Fruit fly (Drosophila melanogaster) whole organism, embryonic: Measurements from ENCODE around the gene CG9503.

ENCODE experiments used
- CG10321 ChIP-seq: fragments of 200-800 bp; sonication (Bioruptor generic); IDR thresholded peaks from 2 replicates; pipeline ENCODE4 v1.3.6; 2022; ENCODE audit warnings: missing biosample characterization, missing genetic modification characterization
- CG10462 ChIP-seq: fragments of 200-800 bp; sonication (Bioruptor generic); optimal IDR thresholded peaks from 2 replicates; lab custom pipeline; 2016; ENCODE audit warnings: missing biosample characterization, missing genetic modification characterization
- CG10543 ChIP-seq: fragments of 200-800 bp; sonication (Bioruptor generic); optimal IDR thresholded peaks from 3 replicates; lab custom pipeline; 2017; ENCODE audit warnings: missing biosample characterization, mild to moderate bottlenecking, missing genetic modification characterization, moderate library complexity
- CG10654 ChIP-seq: fragments of 200-800 bp; sonication (Bioruptor generic); optimal IDR thresholded peaks from 2 replicates; lab custom pipeline; 2016; ENCODE audit warnings: missing biosample characterization, missing genetic modification characterization
- CG12299 ChIP-seq: fragments of 200-800 bp; sonication (Bioruptor generic); optimal IDR thresholded peaks from 2 replicates; lab custom pipeline; 2018; ENCODE audit warnings: missing biosample characterization, mild to moderate bottlenecking, missing genetic modification characterization
- CG13624 ChIP-seq: fragments of 200-800 bp; sonication (Bioruptor generic); optimal IDR thresholded peaks from 2 replicates; lab custom pipeline; 2016; ENCODE audit warnings: missing biosample characterization, missing genetic modification characterization
- CG14710 ChIP-seq: fragments of 200-800 bp; sonication (Bioruptor generic); optimal IDR thresholded peaks from 3 replicates; lab custom pipeline; 2019; ENCODE audit warnings: missing biosample characterization, mild to moderate bottlenecking, missing genetic modification characterization, moderate library complexity
- CG2116 ChIP-seq: fragments of 200-800 bp; sonication (Bioruptor generic); optimal IDR thresholded peaks from 3 replicates; lab custom pipeline; 2018; ENCODE audit warnings: missing biosample characterization, mild to moderate bottlenecking, missing genetic modification characterization
- CG2129 ChIP-seq: fragments of 200-800 bp; sonication (Bioruptor generic); IDR thresholded peaks from 2 replicates; pipeline ENCODE4 v1.3.6; 2022; ENCODE audit warnings: missing biosample characterization, missing genetic modification characterization; ENCODE audit not compliant: partially characterized antibody
- CG2889 ChIP-seq: fragments of 200-800 bp; sonication (Bioruptor generic); IDR thresholded peaks from 3 replicates; pipeline ENCODE4 v1.3.6; 2022; ENCODE audit warnings: missing biosample characterization, missing genetic modification characterization
- CG33213 ChIP-seq: fragments of 200-800 bp; sonication (Bioruptor generic); optimal IDR thresholded peaks from 3 replicates; lab custom pipeline; 2016; ENCODE audit warnings: missing biosample characterization, missing genetic modification characterization
- CG34422 ChIP-seq: fragments of 200-800 bp; sonication (Bioruptor generic); IDR thresholded peaks from 3 replicates; pipeline ENCODE4 v1.3.6; 2022; ENCODE audit warnings: missing biosample characterization, missing genetic modification characterization
- CG3726 ChIP-seq: fragments of 200-800 bp; sonication (Bioruptor generic); IDR thresholded peaks from 3 replicates; pipeline ENCODE4, ENCODE4 v1.3.6; 2022; ENCODE audit warnings: missing biosample characterization, missing genetic modification characterization
- CG3995 ChIP-seq: fragments of 200-800 bp; sonication (Bioruptor generic); optimal IDR thresholded peaks from 3 replicates; lab custom pipeline; 2016; ENCODE audit warnings: missing biosample characterization, missing genetic modification characterization
- CG4820 ChIP-seq: fragments of 200-800 bp; sonication (Bioruptor generic); optimal IDR thresholded peaks from 3 replicates; lab custom pipeline; 2016; ENCODE audit warnings: missing biosample characterization, missing genetic modification characterization
- CG6765 ChIP-seq: fragments of 200-800 bp; sonication (Bioruptor generic); optimal IDR thresholded peaks from 3 replicates; lab custom pipeline; 2017; ENCODE audit warnings: missing biosample characterization, mild to moderate bottlenecking, missing genetic modification characterization
- CG9215 ChIP-seq: fragments of 200-800 bp; sonication (Bioruptor generic); IDR thresholded peaks from 2 replicates; pipeline ENCODE4 v1.3.6; 2022; ENCODE audit warnings: missing biosample characterization, missing genetic modification characterization
- Camta ChIP-seq: fragments of 200-800 bp; sonication (Bioruptor generic); optimal IDR thresholded peaks from 2 replicates; lab custom pipeline; 2016; ENCODE audit warnings: missing biosample characterization, missing genetic modification characterization
- D19A ChIP-seq: fragments of 200-800 bp; optimal IDR thresholded peaks from 3 replicates; lab custom pipeline; 2019; ENCODE audit warnings: missing biosample characterization, mild to moderate bottlenecking, missing genetic modification characterization, moderate library complexity
- D19B ChIP-seq: fragments of 200-800 bp; sonication (Bioruptor generic); optimal IDR thresholded peaks from 2 replicates; lab custom pipeline; 2017; ENCODE audit warnings: missing biosample characterization, mild to moderate bottlenecking, missing genetic modification characterization
- Dip2 ChIP-seq: fragments of 200-800 bp; sonication (Bioruptor generic); IDR thresholded peaks from 2 replicates; pipeline ENCODE4 v1.3.6; 2022; ENCODE audit warnings: missing biosample characterization, missing genetic modification characterization
- Doc3 ChIP-seq: fragments of 200-800 bp; sonication (Bioruptor generic); IDR thresholded peaks from 3 replicates; pipeline ENCODE4 v1.3.6; 2022; ENCODE audit warnings: missing biosample characterization, missing genetic modification characterization; ENCODE audit not compliant: partially characterized antibody
- Fer1 ChIP-seq: fragments of 200-800 bp; sonication (Bioruptor generic); optimal IDR thresholded peaks from 2 replicates; lab custom pipeline; 2017; ENCODE audit warnings: missing biosample characterization, mild to moderate bottlenecking, missing genetic modification characterization
- Max ChIP-seq: fragments of 200-800 bp; sonication (Bioruptor generic); optimal IDR thresholded peaks from 2 replicates; lab custom pipeline; 2016; ENCODE audit warnings: missing biosample characterization, mild to moderate bottlenecking, missing genetic modification characterization
- NK7.1 ChIP-seq: fragments of 200-800 bp; sonication (Bioruptor generic); optimal IDR thresholded peaks from 3 replicates; lab custom pipeline; 2016; ENCODE audit warnings: missing biosample characterization, missing genetic modification characterization
- NfI ChIP-seq: fragments of 200-800 bp; sonication (Bioruptor generic); optimal IDR thresholded peaks from 3 replicates; lab custom pipeline; 2018; ENCODE audit warnings: missing biosample characterization, mild to moderate bottlenecking, missing genetic modification characterization, moderate library complexity
- Ravus ChIP-seq: fragments of 200-800 bp; sonication (Bioruptor generic); IDR thresholded peaks from 2 replicates; pipeline ENCODE4 v1.3.6; 2022; ENCODE audit warnings: missing biosample characterization, missing genetic modification characterization
- Side ChIP-seq: fragments of 200-800 bp; sonication (Bioruptor generic); optimal IDR thresholded peaks from 2 replicates; lab custom pipeline; 2016; ENCODE audit warnings: missing biosample characterization, missing genetic modification characterization
- aop ChIP-seq: fragments of 200-800 bp; sonication (Bioruptor generic); IDR thresholded peaks from 2 replicates; pipeline ENCODE4 v1.3.6; 2022; ENCODE audit warnings: missing biosample characterization, missing genetic modification characterization
- bbx ChIP-seq: fragments of 200-800 bp; sonication (Bioruptor generic); IDR thresholded peaks from 2 replicates; pipeline ENCODE4 v1.3.6; 2022; ENCODE audit warnings: missing biosample characterization, missing genetic modification characterization; ENCODE audit not compliant: partially characterized antibody
- caup ChIP-seq: fragments of 200-800 bp; sonication (Bioruptor generic); optimal IDR thresholded peaks from 3 replicates; lab custom pipeline; 2017; ENCODE audit warnings: missing biosample characterization, mild to moderate bottlenecking, missing genetic modification characterization, moderate library complexity; ENCODE audit not compliant: severe bottlenecking
- ci ChIP-seq: fragments of 200-800 bp; sonication (Bioruptor generic); IDR thresholded peaks from 3 replicates; pipeline ENCODE4 v1.3.6; 2022; ENCODE audit warnings: missing biosample characterization, missing genetic modification characterization
- corto ChIP-seq: fragments of 200-800 bp; sonication (Bioruptor generic); optimal IDR thresholded peaks from 2 replicates; lab custom pipeline; 2016; ENCODE audit warnings: missing biosample characterization, mild to moderate bottlenecking, missing genetic modification characterization, moderate library complexity
- crp ChIP-seq, 2 experiments: fragments of 200-800 bp; sonication (Bioruptor generic); optimal IDR thresholded peaks; 2 replicates in 1 of 2; 3 replicates in 1 of 2; lab custom pipeline; 2017; ENCODE audit warnings: missing biosample characterization in 2 of 2, missing genetic modification characterization in 2 of 2, mild to moderate bottlenecking in 1 of 2, moderate library complexity in 1 of 2
- eyg ChIP-seq: fragments of 200-800 bp; sonication (Bioruptor generic); optimal IDR thresholded peaks from 3 replicates; lab custom pipeline; 2016; ENCODE audit warnings: missing biosample characterization, missing genetic modification characterization
- ftz-f1 ChIP-seq: fragments of 200-800 bp; sonication (Bioruptor generic); optimal IDR thresholded peaks from 2 replicates; lab custom pipeline; 2016; ENCODE audit warnings: missing biosample characterization, missing genetic modification characterization
- gcm2 ChIP-seq: fragments of 200-800 bp; sonication (Bioruptor generic); optimal IDR thresholded peaks from 2 replicates; lab custom pipeline; 2016; ENCODE audit warnings: missing biosample characterization, missing genetic modification characterization
- gem ChIP-seq: fragments of 200-800 bp; sonication (Bioruptor generic); optimal IDR thresholded peaks from 2 replicates; lab custom pipeline; 2019; ENCODE audit warnings: missing biosample characterization, mild to moderate bottlenecking, missing genetic modification characterization, moderate library complexity
- gsb-n ChIP-seq: fragments of 200-800 bp; sonication (Bioruptor generic); optimal IDR thresholded peaks from 3 replicates; lab custom pipeline; 2018; ENCODE audit warnings: missing biosample characterization, mild to moderate bottlenecking, missing genetic modification characterization
- h ChIP-seq: fragments of >200 bp; optimal IDR thresholded peaks from 2 replicates; lab custom pipeline; 2017
- hkb ChIP-seq, 2 experiments: fragments of 200-800 bp in 1 of 2; fragments of >200 bp in 1 of 2; sonication (Bioruptor generic) in 1 of 2; IDR thresholded peaks in 1 of 2; optimal IDR thresholded peaks in 1 of 2; 2 replicates each; pipeline versions ENCODE4 v1.3.6 to Lab custom; 2017 to 2022; ENCODE audit warnings: missing biosample characterization in 1 of 2, missing genetic modification characterization in 1 of 2
- lbe ChIP-seq: fragments of 200-800 bp; sonication (Bioruptor generic); optimal IDR thresholded peaks from 2 replicates; lab custom pipeline; 2016; ENCODE audit warnings: missing biosample characterization, mild to moderate bottlenecking, missing genetic modification characterization
- lmd ChIP-seq: fragments of 200-800 bp; sonication (Bioruptor generic); IDR thresholded peaks from 2 replicates; pipeline ENCODE4 v1.3.6; 2022; ENCODE audit warnings: missing biosample characterization, missing genetic modification characterization
- nmo ChIP-seq: fragments of 200-800 bp; sonication (Bioruptor generic); optimal IDR thresholded peaks from 2 replicates; lab custom pipeline; 2018; ENCODE audit warnings: missing biosample characterization, mild to moderate bottlenecking, missing genetic modification characterization, moderate library complexity
- rib ChIP-seq: fragments of 200-800 bp; sonication (Bioruptor generic); IDR thresholded peaks from 2 replicates; pipeline ENCODE4 v1.3.6; 2022; ENCODE audit warnings: missing biosample characterization, missing genetic modification characterization
- so ChIP-seq: fragments of 200-800 bp; sonication (Bioruptor generic); IDR thresholded peaks from 3 replicates; pipeline ENCODE4 v1.3.6; 2022; ENCODE audit warnings: missing biosample characterization, missing genetic modification characterization
- tio ChIP-seq: fragments of 200-800 bp; sonication (Bioruptor generic); optimal IDR thresholded peaks from 2 replicates; lab custom pipeline; 2017; ENCODE audit warnings: missing biosample characterization, missing genetic modification characterization, inconsistent platforms
- unc-4 ChIP-seq: fragments of 200-800 bp; sonication (Bioruptor generic); IDR thresholded peaks from 2 replicates; pipeline ENCODE4 v1.3.6; 2022; ENCODE audit warnings: missing biosample characterization, missing genetic modification characterization; ENCODE audit not compliant: partially characterized antibody
- usp ChIP-seq: fragments of >200 bp; optimal IDR thresholded peaks from 2 replicates; lab custom pipeline; 2017; ENCODE audit warnings: missing biosample characterization, missing genetic modification characterization
- zen ChIP-seq: fragments of 200-800 bp; sonication (Bioruptor generic); optimal IDR thresholded peaks from 3 replicates; lab custom pipeline; 2018; ENCODE audit warnings: missing biosample characterization, mild to moderate bottlenecking, missing genetic modification characterization, moderate library complexity
- zfh1 ChIP-seq: fragments of 200-800 bp; sonication (Bioruptor generic); IDR thresholded peaks from 3 replicates; pipeline ENCODE4 v1.3.6; 2022; ENCODE audit warnings: missing biosample characterization, missing genetic modification characterization

CG9503 gene

DNA sequence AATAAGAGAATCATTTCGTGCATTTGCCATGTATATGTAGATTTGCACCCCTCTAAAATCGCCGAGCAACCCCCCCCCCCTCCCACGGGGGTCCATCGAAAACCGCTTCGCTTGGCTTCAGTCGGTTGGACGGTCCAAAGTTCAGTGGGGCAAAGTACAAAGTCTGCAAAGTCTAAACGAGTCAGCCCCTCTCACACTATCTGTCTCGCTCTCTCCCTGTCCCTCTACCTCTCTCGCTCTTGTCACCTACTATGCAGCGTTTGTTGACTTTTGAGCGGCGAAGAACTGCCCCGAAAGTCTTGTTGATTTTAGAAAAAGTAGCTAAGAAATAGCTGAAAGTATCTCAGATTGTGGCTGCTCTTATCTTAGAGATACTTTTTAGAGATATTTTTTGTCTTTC is 24.1 kb upstream of the CG9503 start (continued):
- TF ChIP-seq CG3995 (no peak), caup (GFP tag; lab: Kevin White, UChicago) (peak; percentile 58), CG13624 (GFP tag; lab: Kevin White, UChicago) (no peak), hkb (optimal IDR thresholded peaks at IDR 0.05; lab: Kevin White, UChicago) (no peak), hkb (GFP tag; IDR thresholded peaks at IDR 0.05; lab: Robert Waterston, UW) (peak; percentile 40; the same call in 1 of the 2 replicates), NfI (peak; percentile 58), lmd (no peak), Doc3 (GFP tag; lab: Robert Waterston, UW) (0 out of 3 replicates have a peak, but pooled peaks have one; percentile 7), Side (GFP tag; lab: Kevin White, UChicago) (peak; percentile 0), aop (GFP tag; lab: Robert Waterston, UW) (no peak), gem (peak; percentile 18), rib (peak; percentile 47; the same call in 1 of the 2 replicates), gsb-n (tag; lab: Kevin White, UChicago) (no peak), Dip2 (GFP tag; lab: Robert Waterston, UW) (no peak), CG10654 (GFP tag; lab: Kevin White, UChicago) (no peak), CG2129 (GFP tag; lab: Robert Waterston, UW) (no peak), ci (GFP tag; lab: Robert Waterston, UW) (peak; percentile 53; the same call in 2 of the 3 replicates), CG34422 (GFP tag; lab: Robert Waterston, UW) (no peak), CG10462 (GFP tag; lab: Kevin White, UChicago) (no peak), CG2116 (GFP tag; lab: Kevin White, UChicago) (no peak), h (lab: Kevin White, UChicago) (no peak), so (GFP tag; lab: Robert Waterston, UW) (peak; percentile 78; the same call in 2 of the 3 replicates), CG33213 (GFP tag; lab: Kevin White, UChicago) (no peak), CG12299 (peak; percentile 23), Max (GFP tag; lab: Kevin White, UChicago) (no peak), CG14710 (peak; percentile 13), CG3726 (GFP tag; lab: Robert Waterston, UW) (peak; percentile 53; the same call in 1 of the 3 replicates), bbx (GFP tag; lab: Robert Waterston, UW) (no peak), NK7.1 (GFP tag; lab: Kevin White, UChicago) (no peak), tio (peak; percentile 7), D19B (peak; percentile 37), unc-4 (GFP tag; lab: Robert Waterston, UW) (no peak), zfh1 (0 out of 3 replicates have a peak, but pooled peaks have one; percentile 22), eyg (GFP tag; lab: Kevin White, UChicago) (no peak), CG2889 (no peak), ftz-f1 (GFP tag; lab: Kevin White, UChicago) (no peak), zen (tag; lab: Kevin White, UChicago) (no peak), D19A (tag; lab: Kevin White, UChicago) (peak; percentile 35), CG10321 (GFP tag; lab: Robert Waterston, UW) (peak; percentile 83), CG9215 (GFP tag; lab: Robert Waterston, UW) (no peak), Fer1 (GFP tag; lab: Kevin White, UChicago) (peak; percentile 32), usp (GFP tag; lab: Kevin White, UChicago) (no peak), CG4820 (GFP tag; lab: Kevin White, UChicago) (no peak), crp (GFP tag; optimal IDR thresholded peaks at IDR 0.05; lab: Kevin White, UChicago) (no peak), gcm2 (no peak), CG10543 (GFP tag; lab: Kevin White, UChicago) (peak; percentile 82), nmo (no peak), CG6765 (GFP tag; lab: Kevin White, UChicago) (peak; percentile 86), Camta (GFP tag; lab: Kevin White, UChicago) (no peak), corto (GFP tag; lab: Kevin White, UChicago) (no peak), lbe (GFP tag; lab: Kevin White, UChicago) (no peak), Ravus (GFP tag; lab: Robert Waterston, UW) (no peak)
